In genomic region chrX:1386893-1387367, ce11 we compare ENCODE assay signal across 4 worm cellular contexts.
TF ChIP-seq lines count a peak whose summit lies in the region.

F56C3.1 (plus strand) TSS chrX:1387317.

TF ChIP-seq in whole organism, L3 larva, 47 proteins besides CTCF, POLR2A, EP300 and RAD21:
- TF ChIP-seq snpc-4 (tag; optimal IDR thresholded peaks at IDR 0.05; lab: Kevin White, UChicago) (no peak), nhr-77 (tag; optimal IDR thresholded peaks at IDR 0.05; lab: Kevin White, UChicago) (no peak), elt-2 (tag; optimal IDR thresholded peaks at IDR 0.05; lab: Kevin White, UChicago) (peak; percentile 6)

TF ChIP-seq in whole organism, L4 larva, 104 proteins besides CTCF, POLR2A, EP300 and RAD21:
- TF ChIP-seq T26A8.4 (GFP tag; IDR thresholded peaks at IDR 0.05; lab: Robert Waterston, UW) (no peak), lin-38 (GFP tag; IDR thresholded peaks at IDR 0.05; lab: Robert Waterston, UW) (peak; percentile 31; the same call in 1 of the 2 replicates), zag-1 (tag; optimal IDR thresholded peaks at IDR 0.05; lab: Kevin White, UChicago) (no peak), ceh-20 (GFP tag; IDR thresholded peaks at IDR 0.05; lab: Robert Waterston, UW) (no peak), hmg-1.1 (GFP tag; IDR thresholded peaks at IDR 0.05; lab: Robert Waterston, UW) (peak; percentile 73), unc-39 (tag; optimal IDR thresholded peaks at IDR 0.05; lab: Kevin White, UChicago) (no peak), nhr-102 (tag; optimal IDR thresholded peaks at IDR 0.05; lab: Kevin White, UChicago) (peak; percentile 34), sdz-12 (GFP tag; optimal IDR thresholded peaks at IDR 0.05; lab: Kevin White, UChicago) (no peak), php-3 (GFP tag; IDR thresholded peaks at IDR 0.05; lab: Robert Waterston, UW) (0 out of 2 replicates have a peak, but pooled peaks have one; percentile 47), dmd-6 (GFP tag; IDR thresholded peaks at IDR 0.05; lab: Robert Waterston, UW) (0 out of 2 replicates have a peak, but pooled peaks have one; percentile 15), ZK337.2 (GFP tag; IDR thresholded peaks at IDR 0.05; lab: Robert Waterston, UW) (0 out of 2 replicates have a peak, but pooled peaks have one; percentile 29), egl-43 (GFP tag; IDR thresholded peaks at IDR 0.05; lab: Robert Waterston, UW) (0 out of 2 replicates have a peak, but pooled peaks have one; percentile 33), daf-19 (GFP tag; conservative IDR thresholded peaks at IDR 0.05; lab: Robert Waterston, UW) (no peak), nhr-42 (GFP tag; IDR thresholded peaks at IDR 0.05; lab: Robert Waterston, UW) (peak; percentile 55; the same call in 1 of the 2 replicates), hif-1 (tag; optimal IDR thresholded peaks at IDR 0.05; lab: Kevin White, UChicago) (no peak), set-16 (GFP tag; IDR thresholded peaks at IDR 0.05; lab: Robert Waterston, UW) (peak; percentile 39; the same call in 1 of the 2 replicates), attf-4 (tag; optimal IDR thresholded peaks at IDR 0.05; lab: Kevin White, UChicago) (no peak), hlh-11 (tag; optimal IDR thresholded peaks at IDR 0.05; lab: Kevin White, UChicago) (peak; percentile 3)

TF ChIP-seq in whole organism, late embryonic, 69 proteins besides CTCF, POLR2A, EP300 and RAD21:
- TF ChIP-seq ceh-22 (tag; optimal IDR thresholded peaks at IDR 0.05; lab: Kevin White, UChicago) (no peak), sdc-2 (tag; optimal IDR thresholded peaks at IDR 0.05; lab: Kevin White, UChicago) (peak; percentile 93)

TF ChIP-seq in whole organism, young adult, 124 proteins besides CTCF, POLR2A, EP300 and RAD21:
- no peak for TF ChIP-seq rpc-1 (optimal IDR thresholded peaks at IDR 0.05; lab: Kevin White, UChicago)
- peak; percentile 36 for TF ChIP-seq rpc-1 (tag; optimal IDR thresholded peaks at IDR 0.05; lab: Kevin White, UChicago)
- no peak for TF ChIP-seq unc-130 (GFP tag; optimal IDR thresholded peaks at IDR 0.05; lab: Kevin White, UChicago)
- TF ChIP-seq atf-7 (tag; optimal IDR thresholded peaks at IDR 0.05; lab: Kevin White, UChicago), result no peak
- TF ChIP-seq attf-5 (GFP tag; optimal IDR thresholded peaks at IDR 0.05; lab: Kevin White, UChicago), result no peak
- no peak for TF ChIP-seq K12H6.12 (tag; optimal IDR thresholded peaks at IDR 0.05; lab: Kevin White, UChicago)
- 0 out of 2 replicates have a peak, but pooled peaks have one; percentile 43 for TF ChIP-seq Y56A3A.18 (GFP tag; IDR thresholded peaks at IDR 0.05; lab: Robert Waterston, UW)
- TF ChIP-seq T26A5.8 (tag; optimal IDR thresholded peaks at IDR 0.05; lab: Kevin White, UChicago), result no peak
- TF ChIP-seq somi-1 (GFP tag; optimal IDR thresholded peaks at IDR 0.05; lab: Kevin White, UChicago), result no peak
- no peak for TF ChIP-seq Y53G8AR.9 (GFP tag; conservative IDR thresholded peaks at IDR 0.05; lab: Robert Waterston, UW)
- TF ChIP-seq B0035.1 (tag; optimal IDR thresholded peaks at IDR 0.05; lab: Kevin White, UChicago), result no peak
- TF ChIP-seq K11D2.4 (GFP tag; IDR thresholded peaks at IDR 0.05; lab: Robert Waterston, UW), result peak; percentile 59; the same call in 1 of the 2 replicates
- no peak for TF ChIP-seq snpc-4 (GFP tag; optimal IDR thresholded peaks at IDR 0.05; lab: Kevin White, UChicago)
- no peak for TF ChIP-seq snpc-4 (tag; optimal IDR thresholded peaks at IDR 0.05; lab: Kevin White, UChicago)
- TF ChIP-seq gei-17 (GFP tag; optimal IDR thresholded peaks at IDR 0.05; lab: Kevin White, UChicago), result peak; percentile 38
- 0 out of 2 replicates have a peak, but pooled peaks have one; percentile 39 for TF ChIP-seq lin-26 (GFP tag; IDR thresholded peaks at IDR 0.05; lab: Robert Waterston, UW)
- TF ChIP-seq chd-7 (tag; optimal IDR thresholded peaks at IDR 0.05; lab: Kevin White, UChicago), result no peak
- TF ChIP-seq nhr-90 (tag; optimal IDR thresholded peaks at IDR 0.05; lab: Kevin White, UChicago), result no peak
- peak; percentile 58; the same call in 1 of the 2 replicates for TF ChIP-seq nfyb-1 (GFP tag; IDR thresholded peaks at IDR 0.05; lab: Robert Waterston, UW)
- TF ChIP-seq dox-1 (GFP tag; IDR thresholded peaks at IDR 0.05; lab: Robert Waterston, UW), result peak; percentile 71
- TF ChIP-seq ztf-18 (tag; optimal IDR thresholded peaks at IDR 0.05; lab: Kevin White, UChicago), result no peak
- TF ChIP-seq F57A8.1 (GFP tag; optimal IDR thresholded peaks at IDR 0.05; lab: Kevin White, UChicago), result no peak
- 0 out of 2 replicates have a peak, but pooled peaks have one; percentile 20 for TF ChIP-seq hmg-1.2 (GFP tag; IDR thresholded peaks at IDR 0.05; lab: Robert Waterston, UW)
- TF ChIP-seq mcd-1 (GFP tag; IDR thresholded peaks at IDR 0.05; lab: Robert Waterston, UW), result peak; percentile 49
- TF ChIP-seq ceh-58 (GFP tag; IDR thresholded peaks at IDR 0.05; lab: Robert Waterston, UW), result no peak
- no peak for TF ChIP-seq lsl-1 (GFP tag; optimal IDR thresholded peaks at IDR 0.05; lab: Kevin White, UChicago)
- no peak for TF ChIP-seq nhr-179 (tag; optimal IDR thresholded peaks at IDR 0.05; lab: Kevin White, UChicago)
- no peak for TF ChIP-seq cebp-1 (GFP tag; IDR thresholded peaks at IDR 0.05; lab: Robert Waterston, UW)
- peak; percentile 21 for TF ChIP-seq cebp-1 (tag; optimal IDR thresholded peaks at IDR 0.05; lab: Kevin White, UChicago)
- TF ChIP-seq ceh-79 (tag; optimal IDR thresholded peaks at IDR 0.05; lab: Kevin White, UChicago), result no peak
- TF ChIP-seq pha-4 (tag; optimal IDR thresholded peaks at IDR 0.05; lab: Kevin White, UChicago), result no peak
- TF ChIP-seq nhr-27 (tag; optimal IDR thresholded peaks at IDR 0.05; lab: Kevin White, UChicago), result no peak
- no peak for TF ChIP-seq dpff-1 (tag; optimal IDR thresholded peaks at IDR 0.05; lab: Kevin White, UChicago)
